Worm (Caenorhabditis elegans) whole organism, L4 larva: ENCODE measurements around the gene R07E3.4.

Experiments
- F26F4.8 ChIP-seq: fragments of 200-800 bp; sonication (Bioruptor generic); conservative IDR thresholded peaks from 2 replicates; pipeline ENCODE4 v1.3.6; 2022; ENCODE audit warnings: missing genetic modification characterization, missing compliant biosample characterization
- Y105C5A.15 ChIP-seq: fragments of 200-800 bp; sonication (Bioruptor generic); IDR thresholded peaks from 2 replicates; pipeline ENCODE4 v1.3.6; 2022; ENCODE audit warnings: missing genetic modification characterization, missing compliant biosample characterization
- Y48G9A.11 ChIP-seq: fragments of 200-800 bp; sonication (Bioruptor generic); IDR thresholded peaks from 2 replicates; pipeline ENCODE4 v1.3.6; 2022; ENCODE audit warnings: missing genetic modification reagents, missing genetic modification characterization, missing compliant biosample characterization
- Y75B8A.6 ChIP-seq: fragments of 200-800 bp; sonication (Bioruptor generic); IDR thresholded peaks from 2 replicates; pipeline ENCODE4 v1.3.6; 2022; ENCODE audit warnings: missing genetic modification reagents, missing genetic modification characterization, missing compliant biosample characterization
- aha-1 ChIP-seq: fragments of 150-350 bp; peaks from one replicate; lab custom pipeline; 2014; ENCODE audit warnings: missing biosample characterization, missing genetic modification characterization
- ceh-32 ChIP-seq: sonication (generic microtip); optimal IDR thresholded peaks from 2 replicates; lab custom pipeline; 2016; ENCODE audit warnings: mild to moderate bottlenecking, missing genetic modification characterization, missing compliant biosample characterization; ENCODE audit not compliant: poor library complexity
- ceh-62 ChIP-seq: sonication (generic microtip); optimal IDR thresholded peaks from 2 replicates; lab custom pipeline; 2017; ENCODE audit warnings: missing biosample characterization, missing genetic modification characterization
- daf-12 ChIP-seq: fragments of 150-350 bp; optimal IDR thresholded peaks from 2 replicates; lab custom pipeline; 2014; ENCODE audit warnings: missing biosample characterization, missing genetic modification reagents, missing genetic modification characterization
- daf-8 ChIP-seq: fragments of 200-800 bp; sonication (Bioruptor generic); IDR thresholded peaks from 2 replicates; pipeline ENCODE4 v1.3.6; 2022; ENCODE audit warnings: missing genetic modification characterization, missing compliant biosample characterization
- dmd-6 ChIP-seq: fragments of 200-800 bp; sonication (Bioruptor generic); IDR thresholded peaks from 2 replicates; pipeline ENCODE4 v1.3.6; 2022; ENCODE audit warnings: missing genetic modification reagents, missing genetic modification characterization, missing compliant biosample characterization
- dmd-8 ChIP-seq: fragments of 200-800 bp; sonication (Bioruptor generic); IDR thresholded peaks from 2 replicates; pipeline ENCODE4 v1.3.6; 2022; ENCODE audit warnings: missing genetic modification characterization, missing compliant biosample characterization
- dve-1 ChIP-seq: sonication (generic microtip); optimal IDR thresholded peaks from 2 replicates; lab custom pipeline; 2017; ENCODE audit warnings: antibody characterized with exemption, mild to moderate bottlenecking, missing genetic modification characterization, missing compliant biosample characterization; ENCODE audit not compliant: insufficient read depth
- egl-43 ChIP-seq: fragments of 200-800 bp; sonication (Bioruptor generic); IDR thresholded peaks from 2 replicates; pipeline ENCODE4 v1.3.6; 2022; ENCODE audit warnings: missing genetic modification reagents, missing genetic modification characterization, missing compliant biosample characterization
- fkh-10 ChIP-seq: fragments of 150-350 bp; optimal IDR thresholded peaks from 2 replicates; lab custom pipeline; 2014; ENCODE audit warnings: missing biosample characterization, missing genetic modification reagents, missing genetic modification characterization
- gei-8 ChIP-seq: fragments of 200-800 bp; sonication (Bioruptor generic); optimal IDR thresholded peaks from 2 replicates; lab custom pipeline; 2018; ENCODE audit warnings: mild to moderate bottlenecking, missing genetic modification characterization, missing compliant biosample characterization
- hif-1 ChIP-seq, 2 experiments: sonication (generic microtip); optimal IDR thresholded peaks; 2 replicates each; lab custom pipeline; 2016 to 2017; ENCODE audit warnings: missing compliant biosample characterization in 2 of 2, missing genetic modification characterization in 2 of 2, missing genetic modification reagents in 2 of 2, missing genotype in 2 of 2, mild to moderate bottlenecking in 1 of 2
- hlh-11 ChIP-seq: fragments of 200-800 bp; sonication (Bioruptor generic); optimal IDR thresholded peaks from 2 replicates; lab custom pipeline; 2018; ENCODE audit warnings: mild to moderate bottlenecking, missing genetic modification characterization, missing compliant biosample characterization
- hmg-1.1 ChIP-seq: fragments of 200-800 bp; sonication (Bioruptor generic); IDR thresholded peaks from 2 replicates; pipeline ENCODE4 v1.3.6; 2022; ENCODE audit warnings: missing genetic modification reagents, missing genetic modification characterization, missing compliant biosample characterization
- lin-1 ChIP-seq: fragments of 200-800 bp; sonication (Bioruptor generic); IDR thresholded peaks from 2 replicates; pipeline ENCODE4 v1.3.6; 2022; ENCODE audit warnings: missing genetic modification reagents, missing genetic modification characterization, missing compliant biosample characterization
- lin-13 ChIP-seq: fragments of 150-350 bp; optimal IDR thresholded peaks from 2 replicates; lab custom pipeline; 2014; ENCODE audit warnings: missing biosample characterization, missing genetic modification reagents, missing genetic modification characterization
- lin-29 ChIP-seq: fragments of 200-800 bp; sonication (Bioruptor generic); IDR thresholded peaks from 2 replicates; pipeline ENCODE4 v1.3.6; 2022; ENCODE audit warnings: missing genetic modification reagents, missing genetic modification characterization, missing compliant biosample characterization
- lin-39 ChIP-seq: fragments of 150-350 bp; optimal IDR thresholded peaks from 2 replicates; lab custom pipeline; 2014; ENCODE audit warnings: missing biosample characterization, missing genetic modification reagents, missing genetic modification characterization
- mdl-1 ChIP-seq, 2 experiments: fragments of 150-350 bp in 1 of 2; sonication (generic microtip) in 1 of 2; optimal IDR thresholded peaks; 2 replicates each; lab custom pipeline; 2014 to 2017; ENCODE audit warnings: missing biosample characterization in 2 of 2, missing genetic modification characterization in 2 of 2
- mep-1 ChIP-seq: fragments of 150-350 bp; sonication (generic microtip); optimal IDR thresholded peaks from 3 replicates; lab custom pipeline; 2014; ENCODE audit warnings: missing biosample characterization, missing genetic modification characterization
- mes-2 ChIP-seq: sonication (generic microtip); optimal IDR thresholded peaks from 2 replicates; lab custom pipeline; 2016; ENCODE audit warnings: missing genotype, mild to moderate bottlenecking, missing genetic modification characterization, missing compliant biosample characterization; ENCODE audit not compliant: poor library complexity, severe bottlenecking
- mxl-3 ChIP-seq: fragments of 200-800 bp; sonication (Bioruptor generic); optimal IDR thresholded peaks from 2 replicates; lab custom pipeline; 2018; ENCODE audit warnings: mild to moderate bottlenecking, missing genetic modification characterization, missing compliant biosample characterization
- nhr-10 ChIP-seq: fragments of 150-350 bp; optimal IDR thresholded peaks from 2 replicates; lab custom pipeline; 2014; ENCODE audit warnings: missing biosample characterization, missing genetic modification characterization
- nhr-111 ChIP-seq: fragments of 200-800 bp; sonication (Bioruptor generic); optimal IDR thresholded peaks from 2 replicates; lab custom pipeline; 2018; ENCODE audit warnings: mild to moderate bottlenecking, missing genetic modification characterization, missing compliant biosample characterization
- nhr-237 ChIP-seq: sonication (generic microtip); optimal IDR thresholded peaks from 2 replicates; lab custom pipeline; 2017; ENCODE audit warnings: missing biosample characterization, missing genetic modification characterization
- nhr-25 ChIP-seq: sonication (generic microtip); optimal IDR thresholded peaks from 2 replicates; lab custom pipeline; 2017; ENCODE audit warnings: missing genetic modification characterization, mild to moderate bottlenecking, missing compliant biosample characterization, antibody characterized with exemption, moderate library complexity, borderline replicate concordance; ENCODE audit not compliant: insufficient read depth
- nhr-28 ChIP-seq: fragments of 150-350 bp; optimal IDR thresholded peaks from 2 replicates; lab custom pipeline; 2014; ENCODE audit warnings: missing biosample characterization, missing genetic modification characterization
- nhr-6 ChIP-seq: fragments of 150-350 bp; optimal IDR thresholded peaks from 2 replicates; lab custom pipeline; 2014; ENCODE audit warnings: missing biosample characterization, missing genetic modification characterization
- php-3 ChIP-seq: fragments of 200-800 bp; sonication (Bioruptor generic); IDR thresholded peaks from 2 replicates; pipeline ENCODE4 v1.3.6; 2022; ENCODE audit warnings: missing genetic modification reagents, missing genetic modification characterization, missing compliant biosample characterization
- sdz-12 ChIP-seq: fragments of 200-800 bp; sonication (Bioruptor generic); optimal IDR thresholded peaks from 2 replicates; lab custom pipeline; 2018; ENCODE audit warnings: mild to moderate bottlenecking, missing genetic modification characterization, missing compliant biosample characterization
- set-16 ChIP-seq: fragments of 200-800 bp; sonication (Bioruptor generic); IDR thresholded peaks from 2 replicates; pipeline ENCODE4 v1.3.6; 2022; ENCODE audit warnings: missing genetic modification reagents, missing genetic modification characterization, missing compliant biosample characterization
- spr-1 ChIP-seq: sonication (generic microtip); optimal IDR thresholded peaks from 2 replicates; lab custom pipeline; 2016; ENCODE audit warnings: mild to moderate bottlenecking, missing genetic modification characterization, missing compliant biosample characterization
- spr-3 ChIP-seq: fragments of 200-800 bp; sonication (Bioruptor generic); optimal IDR thresholded peaks from 2 replicates; lab custom pipeline; 2018; ENCODE audit warnings: mild to moderate bottlenecking, missing genetic modification characterization, missing compliant biosample characterization
- tra-1 ChIP-seq: fragments of 200-800 bp; sonication (Bioruptor generic); IDR thresholded peaks from 2 replicates; pipeline ENCODE4 v1.3.6; 2022; ENCODE audit warnings: missing genetic modification reagents, missing genetic modification characterization, missing compliant biosample characterization
- vab-7 ChIP-seq: fragments of 200-800 bp; sonication (Bioruptor generic); IDR thresholded peaks from 2 replicates; pipeline ENCODE4 v1.3.6; 2022; ENCODE audit warnings: missing genetic modification reagents, missing genetic modification characterization, missing compliant biosample characterization
- zag-1 ChIP-seq: fragments of 150-350 bp; optimal IDR thresholded peaks from 2 replicates; lab custom pipeline; 2014; ENCODE audit warnings: missing biosample characterization, missing genetic modification characterization
- zfp-2 ChIP-seq: sonication (generic microtip); optimal IDR thresholded peaks from 2 replicates; lab custom pipeline; 2016; ENCODE audit warnings: mild to moderate bottlenecking, missing genetic modification characterization, missing compliant biosample characterization
- zip-11 ChIP-seq: fragments of 200-800 bp; sonication (Bioruptor generic); IDR thresholded peaks from 2 replicates; pipeline ENCODE4 v1.3.6; 2022; ENCODE audit warnings: missing genetic modification characterization, missing compliant biosample characterization
- zip-2 ChIP-seq: fragments of 150-350 bp; optimal IDR thresholded peaks from 2 replicates; lab custom pipeline; 2014; ENCODE audit warnings: missing biosample characterization, missing genetic modification characterization

Gene R07E3.4

DNA sequence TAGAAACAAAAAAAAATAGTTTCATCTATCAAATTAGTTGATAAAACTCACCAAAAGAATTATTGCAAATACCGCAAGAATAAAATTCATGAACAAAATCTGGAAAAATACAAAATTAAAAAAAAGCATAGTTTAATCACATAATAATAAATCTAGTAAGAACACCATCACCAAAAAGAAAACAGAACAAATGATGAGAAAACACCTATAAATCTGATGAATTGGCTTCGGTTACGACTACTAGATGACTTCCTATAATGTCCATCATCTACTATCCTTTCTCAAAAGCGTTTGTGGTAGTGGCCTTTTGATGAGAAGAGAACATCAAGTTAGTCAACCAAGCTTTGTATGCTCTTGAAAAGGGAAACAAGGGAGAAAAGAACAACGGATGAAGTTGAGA, 4.9 kb upstream of the R07E3.4 start, which contains the start of gene cut-5 (continued):
- no peak for TF ChIP-seq zip-2

DNA sequence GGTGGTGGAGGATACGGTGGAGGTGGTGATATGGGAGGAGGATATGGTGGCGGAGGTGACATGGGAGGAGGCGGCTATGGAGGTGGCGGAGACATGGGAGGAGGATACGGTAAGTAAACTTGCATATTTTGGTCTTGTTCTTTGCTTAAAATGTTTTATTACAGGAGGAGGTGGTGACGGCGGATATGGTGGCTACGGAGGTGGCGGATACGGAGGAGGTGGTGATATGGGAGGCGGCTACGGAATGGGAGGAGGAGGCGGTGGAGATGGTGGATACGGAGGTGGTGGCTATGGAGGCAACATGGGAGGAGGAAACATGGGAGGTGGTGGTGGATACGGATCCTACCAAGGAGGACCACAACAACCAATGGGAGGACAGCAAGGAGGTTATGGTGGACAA, 3.4 kb upstream of the R07E3.4 start:
- no peak for TF ChIP-seq hlh-11 (tag; lab: Kevin White, UChicago)
- TF ChIP-seq zfp-2: no peak
- TF ChIP-seq aha-1 (tag; lab: Kevin White, UChicago): peak; percentile 72
- TF ChIP-seq set-16 (GFP tag; lab: Robert Waterston, UW): peak; percentile 66
- no peak for TF ChIP-seq hmg-1.1 (GFP tag; lab: Robert Waterston, UW)
- 0 out of 2 replicates have a peak, but pooled peaks have one; percentile 53 for TF ChIP-seq F26F4.8
- no peak for TF ChIP-seq zag-1 (tag; lab: Kevin White, UChicago)
- peak; percentile 59; the same call in 1 of the 2 replicates for TF ChIP-seq egl-43 (GFP tag; lab: Robert Waterston, UW)
- TF ChIP-seq, all 104 proteins: peak for 4

DNA sequence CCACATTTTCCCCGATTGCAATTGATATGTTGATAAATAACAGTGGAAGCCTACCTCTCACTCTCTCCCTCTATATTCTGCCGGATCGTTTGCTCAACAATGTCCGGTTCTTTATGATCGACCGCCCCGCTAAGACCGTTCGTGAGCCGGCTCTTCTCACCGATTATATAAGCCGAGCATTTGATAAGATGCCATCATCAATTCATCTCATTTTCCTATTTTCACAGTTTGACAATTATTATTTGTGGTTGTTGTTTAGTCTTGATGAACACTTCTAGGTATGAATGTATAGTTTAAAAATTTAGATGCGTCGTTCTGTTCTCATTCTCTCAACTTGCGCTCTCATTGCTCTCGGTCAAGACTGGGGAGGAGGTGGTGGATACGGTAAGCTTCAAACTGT, 3.0 kb upstream of the R07E3.4 start, which contains the start of gene idpa-3:
idpa-3 (plus strand) TSS at position 301 of the 400 bp plus-strand sequence.
- TF ChIP-seq mep-1: no peak
- TF ChIP-seq mdl-1 (tag; optimal IDR thresholded peaks at IDR 0.05; lab: Kevin White, UChicago): no peak
- TF ChIP-seq mes-2 (tag; lab: Kevin White, UChicago): no peak
- TF ChIP-seq zag-1 (tag; lab: Kevin White, UChicago): no peak
- no peak for TF ChIP-seq nhr-10 (tag; lab: Kevin White, UChicago)
- TF ChIP-seq daf-8 (GFP tag; lab: Robert Waterston, UW): no peak
- no peak for TF ChIP-seq php-3 (GFP tag; lab: Robert Waterston, UW)
- TF ChIP-seq Y105C5A.15 (GFP tag; lab: Robert Waterston, UW): no peak
- TF ChIP-seq sdz-12 (GFP tag; lab: Kevin White, UChicago): no peak
- no peak for TF ChIP-seq lin-1 (GFP tag; lab: Robert Waterston, UW)
- no peak for TF ChIP-seq dmd-6 (GFP tag; lab: Robert Waterston, UW)
- no peak for TF ChIP-seq lin-29 (GFP tag; lab: Robert Waterston, UW)
- no peak for TF ChIP-seq egl-43 (GFP tag; lab: Robert Waterston, UW)

DNA sequence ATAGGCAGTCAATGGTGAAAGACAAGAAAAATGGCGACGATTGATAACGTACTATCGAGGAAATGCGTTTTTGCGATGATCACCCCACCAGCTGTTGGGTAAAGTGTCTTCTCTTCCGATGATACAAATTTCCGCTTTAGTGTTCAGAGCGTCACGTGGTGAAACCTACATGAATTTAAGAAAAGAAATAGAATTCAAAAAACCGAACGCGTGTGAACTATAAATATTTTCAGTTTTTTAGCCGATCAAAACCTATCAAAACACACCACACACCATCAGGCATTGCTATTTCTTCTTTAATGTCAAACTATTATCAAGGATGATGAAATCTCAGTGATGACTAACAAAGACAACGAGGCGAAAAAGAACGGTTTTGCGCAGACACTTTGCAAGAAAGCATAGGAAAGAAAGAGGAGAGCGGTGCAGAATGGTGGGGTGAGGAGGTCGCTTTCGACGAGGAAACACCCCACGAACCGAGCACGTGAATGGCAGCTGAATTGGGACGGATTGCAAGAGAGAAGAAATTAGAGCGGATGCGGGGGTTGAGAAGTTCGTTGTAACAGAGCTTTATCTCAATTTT, 1.0 kb downstream of the R07E3.4 start:
- TF ChIP-seq ceh-32 (tag; lab: Kevin White, UChicago) (no peak), nhr-10 (tag; lab: Kevin White, UChicago) (no peak), daf-8 (GFP tag; lab: Robert Waterston, UW) (no peak), mdl-1 (tag; optimal IDR thresholded peaks at IDR 0.05; lab: Kevin White, UChicago) (peak; percentile 77 to 88), Y48G9A.11 (GFP tag; lab: Robert Waterston, UW) (no peak), ceh-62 (no peak), spr-3 (GFP tag; lab: Kevin White, UChicago) (no peak), Y75B8A.6 (GFP tag; lab: Robert Waterston, UW) (no peak), nhr-28 (tag; lab: Kevin White, UChicago) (peak; percentile 57), spr-1 (peak; percentile 12), zfp-2 (no peak), mep-1 (peak; percentile 38), zip-2 (no peak), fkh-10 (no peak), dmd-8 (GFP tag; lab: Robert Waterston, UW) (no peak), nhr-25 (tag; lab: Kevin White, UChicago) (no peak), lin-13 (GFP tag; lab: Kevin White, UChicago) (no peak), nhr-111 (GFP tag; lab: Kevin White, UChicago) (no peak), vab-7 (no peak), zip-11 (no peak), nhr-6 (tag; lab: Kevin White, UChicago) (peak; percentile 19), tra-1 (peak; percentile 24), gei-8 (GFP tag; lab: Kevin White, UChicago) (peak; percentile 48), hif-1 (tag; optimal IDR thresholded peaks at IDR 0.05; lab: Kevin White, UChicago) (peak in 1 of 2 experiments; percentile 25), daf-12 (tag; lab: Kevin White, UChicago) (no peak), mxl-3 (GFP tag; lab: Kevin White, UChicago) (peak; percentile 64), nhr-237 (tag; lab: Kevin White, UChicago) (no peak), lin-39 (no peak), dve-1 (tag; lab: Kevin White, UChicago) (peak; percentile 54), hlh-11 (tag; lab: Kevin White, UChicago) (peak; percentile 79), aha-1 (tag; lab: Kevin White, UChicago) (peak; percentile 96)
